Worm (Caenorhabditis elegans) whole organism, L1 larva: Measurements from ENCODE around the gene swt-6.

ENCODE experiments used
- alr-1 ChIP-seq: fragments of 200-800 bp; sonication (Bioruptor generic); optimal IDR thresholded peaks from 2 replicates; lab custom pipeline; 2018; ENCODE audit warnings: borderline replicate concordance, mild to moderate bottlenecking, missing genetic modification characterization, missing compliant biosample characterization
- ceh-8 ChIP-seq: fragments of 200-800 bp; sonication (Bioruptor generic); optimal IDR thresholded peaks from 2 replicates; lab custom pipeline; 2018; ENCODE audit warnings: mild to moderate bottlenecking, missing genetic modification characterization, moderate library complexity, missing compliant biosample characterization
- dpl-1 ChIP-seq, 3 experiments: fragments of 150-350 bp in 2 of 3; sonication (generic microtip) in 1 of 3; optimal IDR thresholded peaks; 2 replicates each; lab custom pipeline; 2014 to 2017; ENCODE audit warnings: missing biosample characterization in 3 of 3, missing genetic modification characterization in 3 of 3, missing genetic modification reagents in 3 of 3
- egl-13 ChIP-seq: sonication (generic microtip); optimal IDR thresholded peaks from 2 replicates; lab custom pipeline; 2016; ENCODE audit warnings: missing genotype, missing genetic modification reagents, missing genetic modification characterization, missing compliant biosample characterization
- elt-2 ChIP-seq: sonication (generic microtip); optimal IDR thresholded peaks from 2 replicates; lab custom pipeline; 2016; ENCODE audit warnings: missing genetic modification characterization, mild to moderate bottlenecking, inconsistent platforms, missing compliant biosample characterization, missing genetic modification reagents
- lin-35 ChIP-seq, 2 experiments: fragments of 150-350 bp; optimal IDR thresholded peaks; 2 replicates each; lab custom pipeline; 2014; ENCODE audit warnings: missing biosample characterization in 2 of 2, missing genetic modification characterization in 2 of 2, missing genetic modification reagents in 2 of 2
- lsy-2 ChIP-seq, 2 experiments: fragments of 150-350 bp; optimal IDR thresholded peaks; 2 replicates each; lab custom pipeline; 2014; ENCODE audit warnings: missing biosample characterization in 2 of 2, missing genetic modification characterization in 2 of 2
- sup-37 ChIP-seq: fragments of 200-800 bp; sonication (Bioruptor generic); optimal IDR thresholded peaks from 2 replicates; lab custom pipeline; 2018; ENCODE audit warnings: mild to moderate bottlenecking, missing genetic modification characterization, missing compliant biosample characterization
- unc-130 ChIP-seq: fragments of 150-350 bp; optimal IDR thresholded peaks from 2 replicates; lab custom pipeline; 2017; ENCODE audit warnings: missing biosample characterization, missing genetic modification characterization, inconsistent platforms
- unc-30 ChIP-seq: sonication (generic microtip); optimal IDR thresholded peaks from 2 replicates; lab custom pipeline; 2017; ENCODE audit warnings: missing biosample characterization, missing genetic modification characterization

DNA sequence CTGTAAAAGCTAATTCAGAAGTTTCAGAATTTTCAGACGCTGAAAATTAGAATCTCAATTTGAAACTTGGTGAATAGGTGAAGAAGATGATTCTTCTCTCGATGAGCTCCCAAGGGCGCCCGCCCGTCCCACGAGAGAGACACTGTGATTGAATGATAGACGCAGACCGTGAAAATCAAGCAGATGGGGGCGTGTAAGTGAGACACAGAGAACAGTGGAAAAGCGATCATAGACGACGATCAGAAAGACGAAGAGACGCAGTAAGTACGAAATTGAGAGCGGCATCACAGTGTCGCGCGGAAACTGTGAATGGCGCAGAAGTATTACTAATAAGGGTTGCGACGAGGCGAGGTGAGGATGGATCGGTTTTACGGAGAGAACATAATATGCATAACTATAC lies 48.2 kb downstream of the swt-6 start:
- TF ChIP-seq lin-35 (GFP tag; optimal IDR thresholded peaks at IDR 0.05; lab: Kevin White, UChicago) = peak in 1 of 2 experiments; percentile 42
- TF ChIP-seq unc-30 (tag; lab: Kevin White, UChicago) = no peak
- TF ChIP-seq lsy-2 (tag; optimal IDR thresholded peaks at IDR 0.05; lab: Kevin White, UChicago) = peak in 1 of 2 experiments; percentile 17
- TF ChIP-seq alr-1 (tag; lab: Kevin White, UChicago) = no peak
- no peak for TF ChIP-seq sup-37 (GFP tag; lab: Kevin White, UChicago)
- TF ChIP-seq unc-130 (tag; lab: Kevin White, UChicago) = peak; percentile 8
- no peak for TF ChIP-seq ceh-8 (GFP tag; lab: Kevin White, UChicago)
- TF ChIP-seq egl-13 (tag; lab: Kevin White, UChicago) = no peak
- no peak for TF ChIP-seq dpl-1 (GFP tag; optimal IDR thresholded peaks at IDR 0.05; lab: Kevin White, UChicago)
- no peak for TF ChIP-seq elt-2 (tag; lab: Kevin White, UChicago)
